Fruit fly (Drosophila melanogaster) whole organism, pupa: Measurements from ENCODE around the gene SF1.

Experiments used
- CG13204 ChIP-seq: fragments of 200-800 bp; sonication (Bioruptor generic); optimal IDR thresholded peaks from 2 replicates; lab custom pipeline; 2018; ENCODE audit warnings: missing biosample characterization, mild to moderate bottlenecking, missing genetic modification characterization, moderate library complexity
- CG14655 ChIP-seq: fragments of 200-800 bp; sonication (Bioruptor generic); optimal IDR thresholded peaks from 3 replicates; lab custom pipeline; 2017; ENCODE audit warnings: mild to moderate bottlenecking, missing biosample characterization, missing genetic modification reagents, missing genetic modification characterization
- CG32121 ChIP-seq: fragments of 200-800 bp; sonication (Bioruptor generic); IDR thresholded peaks from 2 replicates; pipeline ENCODE4 v1.3.6; 2022; ENCODE audit warnings: missing biosample characterization, missing genetic modification characterization
- CG4496 ChIP-seq: fragments of 200-800 bp; sonication (Bioruptor generic); IDR thresholded peaks from 3 replicates; pipeline ENCODE4 v1.3.6; 2022; ENCODE audit warnings: missing biosample characterization, missing genetic modification characterization
- CG8301 ChIP-seq: fragments of 200-800 bp; sonication (Bioruptor generic); optimal IDR thresholded peaks from 2 replicates; lab custom pipeline; 2018; ENCODE audit warnings: missing biosample characterization, mild to moderate bottlenecking, missing genetic modification characterization
- CG9948 ChIP-seq: fragments of 200-800 bp; sonication (Bioruptor generic); optimal IDR thresholded peaks from 2 replicates; lab custom pipeline; 2018; ENCODE audit warnings: missing biosample characterization, mild to moderate bottlenecking, missing genetic modification characterization, moderate library complexity
- EcR ChIP-seq: fragments of 200-800 bp; sonication (Bioruptor generic); optimal IDR thresholded peaks from 3 replicates; lab custom pipeline; 2019; ENCODE audit warnings: missing biosample characterization, missing genetic modification characterization, mild to moderate bottlenecking, moderate library complexity, missing genetic modification reagents
- Pif1A ChIP-seq: fragments of 200-800 bp; sonication (Bioruptor generic); optimal IDR thresholded peaks from 3 replicates; lab custom pipeline; 2016; ENCODE audit warnings: missing biosample characterization, missing genetic modification characterization
- Pif1B ChIP-seq: fragments of 200-800 bp; sonication (Bioruptor generic); optimal IDR thresholded peaks from 3 replicates; lab custom pipeline; 2016; ENCODE audit warnings: missing biosample characterization, missing genetic modification characterization
- gl ChIP-seq: fragments of 200-800 bp; sonication (Bioruptor generic); optimal IDR thresholded peaks from 2 replicates; lab custom pipeline; 2018; ENCODE audit warnings: missing biosample characterization, mild to moderate bottlenecking, missing genetic modification characterization
- rn ChIP-seq: fragments of 200-800 bp; sonication (Bioruptor generic); IDR thresholded peaks from 2 replicates; pipeline ENCODE4 v1.3.6; 2022; ENCODE audit warnings: missing biosample characterization, missing genetic modification characterization

DNA sequence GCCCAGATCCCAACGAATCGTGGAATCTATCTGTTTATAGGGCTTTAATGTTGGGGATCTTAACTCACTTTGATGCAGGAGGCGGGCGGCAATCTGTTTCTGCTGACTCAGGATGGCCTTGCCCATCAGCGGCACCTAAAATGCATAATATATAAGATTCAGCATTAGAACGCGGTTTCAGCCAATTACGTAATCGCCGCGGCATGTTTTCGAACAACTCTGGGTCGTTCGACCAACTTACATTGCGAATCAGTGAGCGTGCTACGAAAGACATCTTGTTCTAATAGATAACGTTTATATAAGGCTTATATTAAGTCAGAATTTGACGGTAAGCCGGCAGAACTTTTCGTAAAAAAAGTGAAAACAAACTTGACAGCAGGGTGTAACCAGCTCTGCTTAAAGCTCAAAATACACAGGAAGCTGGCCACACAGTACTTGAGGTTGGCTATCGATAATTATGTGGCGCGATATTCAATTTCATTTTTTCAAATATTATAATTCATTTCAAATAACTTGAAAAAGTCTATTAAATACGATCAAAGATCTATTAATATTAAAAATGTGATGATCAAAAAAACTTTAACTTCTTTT lies 6.0 kb downstream of the SF1 start, which contains the start of gene Prx3:
- TF ChIP-seq EcR (GFP tag; lab: Kevin White, UChicago) (no peak), gl (no peak), CG14655 (GFP tag; lab: Kevin White, UChicago) (no peak), CG4496 (GFP tag; lab: Robert Waterston, UW) (no peak), CG9948 (no peak), CG13204 (GFP tag; lab: Kevin White, UChicago) (no peak), Pif1A (GFP tag; lab: Kevin White, UChicago) (no peak), Pif1B (GFP tag; lab: Kevin White, UChicago) (no peak), rn (GFP tag; lab: Robert Waterston, UW) (no peak), CG8301 (no peak), CG32121 (GFP tag; lab: Robert Waterston, UW) (no peak)
